Worm (Caenorhabditis elegans): ENCODE results near the gene smf-2.

ce11 chrX:6674333-6674919 is 44.1 kb downstream of the smf-2 start, which contains the start of gene F38B6.4:
- TF ChIP-seq nhr-12 (tag; optimal IDR thresholded peaks at IDR 0.05) (no peak), nhr-25 (tag; optimal IDR thresholded peaks at IDR 0.05) (no peak), elt-3 (tag; optimal IDR thresholded peaks at IDR 0.05) (no peak), lin-13 (GFP tag; optimal IDR thresholded peaks at IDR 0.05) (no peak), R02D3.7 (tag; optimal IDR thresholded peaks at IDR 0.05) (no peak), egl-27 (tag; optimal IDR thresholded peaks at IDR 0.05) (no peak), nhr-77 (tag; optimal IDR thresholded peaks at IDR 0.05) (no peak), lsy-2 (tag; optimal IDR thresholded peaks at IDR 0.05) (no peak), aly-2 (tag; optimal IDR thresholded peaks at IDR 0.05) (no peak), nhr-237 (tag; optimal IDR thresholded peaks at IDR 0.05) (no peak), mbf-1 (tag; optimal IDR thresholded peaks at IDR 0.05) (no peak), C34F6.9 (tag; optimal IDR thresholded peaks at IDR 0.05) (no peak), ztf-11 (tag; optimal IDR thresholded peaks at IDR 0.05) (no peak)

All from whole organism, L2 larva.